Worm (Caenorhabditis elegans): ENCODE measurements around the gene ugt-36.

DNA sequence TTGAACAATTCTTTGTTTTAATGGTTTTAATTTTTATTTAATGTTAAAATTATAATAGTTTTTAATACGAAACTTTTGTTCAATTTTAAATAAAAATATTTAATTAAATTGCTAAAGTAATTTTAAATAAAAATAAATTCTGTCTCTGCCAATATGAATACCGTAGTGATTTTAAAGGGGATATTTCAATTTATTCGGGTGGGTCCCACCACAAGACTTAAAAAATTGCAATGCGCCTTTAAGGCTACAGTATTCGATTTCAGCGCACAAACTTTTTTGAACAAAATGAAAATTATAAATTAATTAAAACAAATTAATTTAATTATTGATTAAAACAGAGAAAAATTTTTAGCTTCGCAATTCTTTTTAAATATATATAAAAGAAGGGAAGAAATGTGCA lies 32.3 kb downstream of the ugt-36 start:
- TF ChIP-seq dao-5 (tag; optimal IDR thresholded peaks at IDR 0.05), result no peak
- no peak for TF ChIP-seq him-1 (tag; optimal IDR thresholded peaks at IDR 0.05)
- no peak for TF ChIP-seq W03F9.2 (tag; optimal IDR thresholded peaks at IDR 0.05)

Data from whole organism, L4/young adult.